Worm (Caenorhabditis elegans): ENCODE measurements around the gene arl-1.

Gene arl-1

ce11 chrII:8570977-8571376 is 10.8 kb upstream of the arl-1 start, which contains the start of gene bcs-1:
Gene bcs-1 (plus strand): TSS chrII:8571085.
- TF ChIP-seq ceh-91 (GFP tag; IDR thresholded peaks at IDR 0.05) (0 out of 2 replicates have a peak, but pooled peaks have one; percentile 10), ztf-25 (GFP tag; IDR thresholded peaks at IDR 0.05) (no peak), tbp1 (GFP tag; optimal IDR thresholded peaks at IDR 0.05) (no peak), ztf-6 (GFP tag; IDR thresholded peaks at IDR 0.05) (no peak), bed-1 (GFP tag; IDR thresholded peaks at IDR 0.05) (no peak), D2030.7 (GFP tag; IDR thresholded peaks at IDR 0.05) (no peak), T07F8.4 (tag; optimal IDR thresholded peaks at IDR 0.05) (no peak), ZK185.1 (tag; optimal IDR thresholded peaks at IDR 0.05; ENCODE audit: poor library complexity, severe bottlenecking) (no peak), nhr-27 (tag; optimal IDR thresholded peaks at IDR 0.05) (no peak), F33H1.4 (GFP tag; IDR thresholded peaks at IDR 0.05) (peak; percentile 19), egl-44 (GFP tag; IDR thresholded peaks at IDR 0.05) (no peak), mxl-1 (tag; optimal IDR thresholded peaks at IDR 0.05) (no peak), F22D6.2 (tag; optimal IDR thresholded peaks at IDR 0.05) (no peak), madf-10 (tag; optimal IDR thresholded peaks at IDR 0.05) (no peak), egrh-3 (GFP tag; IDR thresholded peaks at IDR 0.05) (no peak), Y79H2A.3 (GFP tag; conservative IDR thresholded peaks at IDR 0.05) (no peak), attf-6 (GFP tag; IDR thresholded peaks at IDR 0.05) (peak; percentile 42), dpl-1 (GFP tag; optimal IDR thresholded peaks at IDR 0.05) (no peak), ceh-40 (GFP tag; IDR thresholded peaks at IDR 0.05) (no peak), ztf-3 (GFP tag; optimal IDR thresholded peaks at IDR 0.05) (no peak), ccch-3 (GFP tag; optimal IDR thresholded peaks at IDR 0.05) (no peak), F23B12.7 (tag; optimal IDR thresholded peaks at IDR 0.05; ENCODE audit: insufficient read depth) (no peak), sptf-2 (GFP tag; optimal IDR thresholded peaks at IDR 0.05) (no peak), gei-17 (GFP tag; optimal IDR thresholded peaks at IDR 0.05) (no peak), ekl-4 (GFP tag; IDR thresholded peaks at IDR 0.05) (0 out of 2 replicates have a peak, but pooled peaks have one; percentile 20), Y56A3A.18 (GFP tag; IDR thresholded peaks at IDR 0.05) (no peak), K11D2.4 (GFP tag; IDR thresholded peaks at IDR 0.05) (no peak), lsy-27 (tag; optimal IDR thresholded peaks at IDR 0.05; ENCODE audit: borderline replicate concordance, insufficient read depth) (no peak), madf-6 (GFP tag; IDR thresholded peaks at IDR 0.05) (peak; percentile 70; the same call in 1 of the 2 replicates), ceh-79 (tag; optimal IDR thresholded peaks at IDR 0.05) (no peak), hmg-20 (GFP tag; IDR thresholded peaks at IDR 0.05) (no peak), nfya-2 (GFP tag; IDR thresholded peaks at IDR 0.05) (no peak), mes-4 (tag; optimal IDR thresholded peaks at IDR 0.05) (no peak), let-607 (tag; optimal IDR thresholded peaks at IDR 0.05) (no peak), F39B2.1 (GFP tag; IDR thresholded peaks at IDR 0.05) (0 out of 2 replicates have a peak, but pooled peaks have one; percentile 44), ceh-100 (GFP tag; IDR thresholded peaks at IDR 0.05) (0 out of 2 replicates have a peak, but pooled peaks have one; percentile 8), mcd-1 (GFP tag; IDR thresholded peaks at IDR 0.05) (no peak), lin-54 (GFP tag; optimal IDR thresholded peaks at IDR 0.05) (peak; percentile 10), snpc-1.3 (tag; optimal IDR thresholded peaks at IDR 0.05; ENCODE audit: insufficient read depth) (no peak), C17E4.6 (GFP tag; IDR thresholded peaks at IDR 0.05) (0 out of 2 replicates have a peak, but pooled peaks have one; percentile 14), Y53F4B.3 (GFP tag; IDR thresholded peaks at IDR 0.05) (no peak), Y53G8AR.9 (GFP tag; conservative IDR thresholded peaks at IDR 0.05) (peak; percentile 61; the same call in 1 of the 2 replicates), snpc-4 (GFP tag; optimal IDR thresholded peaks at IDR 0.05) (peak; percentile 28), snpc-4 (tag; optimal IDR thresholded peaks at IDR 0.05) (no peak), let-526 (GFP tag; IDR thresholded peaks at IDR 0.05) (no peak), nfya-1 (tag; optimal IDR thresholded peaks at IDR 0.05; ENCODE audit: borderline replicate concordance, insufficient read depth) (no peak), tbx-9 (tag; optimal IDR thresholded peaks at IDR 0.05; ENCODE audit: borderline replicate concordance) (no peak), xnd-1 (tag; optimal IDR thresholded peaks at IDR 0.05) (no peak)

Measured in whole organism, young adult.